Fruit fly (Drosophila melanogaster): ENCODE measurements around the gene mnd.

- TF ChIP-seq CTCF (optimal IDR thresholded peaks at IDR 0.05) (peak; percentile 82 to 88), CG8478 (optimal IDR thresholded peaks at IDR 0.05) (no peak)
Measured at dm6 chr3L:15011142-15011541, 26.2 kb downstream of the mnd start.

Data from S2 (cell line).